Fruit fly (Drosophila melanogaster) whole organism, pupa: Measurements from ENCODE around the gene OS9.

Experiments used
- CG14655 ChIP-seq: fragments of 200-800 bp; sonication (Bioruptor generic); optimal IDR thresholded peaks from 3 replicates; lab custom pipeline; 2017; ENCODE audit warnings: mild to moderate bottlenecking, missing biosample characterization, missing genetic modification reagents, missing genetic modification characterization
- CG17806 ChIP-seq: fragments of 200-800 bp; sonication (Bioruptor generic); optimal IDR thresholded peaks from 2 replicates; lab custom pipeline; 2018; ENCODE audit warnings: missing biosample characterization, mild to moderate bottlenecking, missing genetic modification characterization, moderate library complexity
- CG32121 ChIP-seq: fragments of 200-800 bp; sonication (Bioruptor generic); IDR thresholded peaks from 2 replicates; pipeline ENCODE4 v1.3.6; 2022; ENCODE audit warnings: missing biosample characterization, missing genetic modification characterization
- CG8301 ChIP-seq: fragments of 200-800 bp; sonication (Bioruptor generic); optimal IDR thresholded peaks from 2 replicates; lab custom pipeline; 2018; ENCODE audit warnings: missing biosample characterization, mild to moderate bottlenecking, missing genetic modification characterization
- CG9948 ChIP-seq: fragments of 200-800 bp; sonication (Bioruptor generic); optimal IDR thresholded peaks from 2 replicates; lab custom pipeline; 2018; ENCODE audit warnings: missing biosample characterization, mild to moderate bottlenecking, missing genetic modification characterization, moderate library complexity
- D1 ChIP-seq: fragments of 200-800 bp; sonication (Bioruptor generic); optimal IDR thresholded peaks from 2 replicates; lab custom pipeline; 2018; ENCODE audit warnings: missing biosample characterization, mild to moderate bottlenecking, missing genetic modification characterization, moderate library complexity
- Pif1A ChIP-seq: fragments of 200-800 bp; sonication (Bioruptor generic); optimal IDR thresholded peaks from 3 replicates; lab custom pipeline; 2016; ENCODE audit warnings: missing biosample characterization, missing genetic modification characterization
- rn ChIP-seq: fragments of 200-800 bp; sonication (Bioruptor generic); IDR thresholded peaks from 2 replicates; pipeline ENCODE4 v1.3.6; 2022; ENCODE audit warnings: missing biosample characterization, missing genetic modification characterization

- TF ChIP-seq D1, result no peak
- no peak for TF ChIP-seq CG9948 (tag; lab: Kevin White, UChicago)
- TF ChIP-seq CG14655 (GFP tag; lab: Kevin White, UChicago), result no peak
- no peak for TF ChIP-seq Pif1A
- no peak for TF ChIP-seq CG17806 (tag; lab: Kevin White, UChicago)
- no peak for TF ChIP-seq CG32121 (GFP tag; lab: Robert Waterston, UW)
- no peak for TF ChIP-seq CG8301 (tag; lab: Kevin White, UChicago)
- TF ChIP-seq rn (GFP tag; lab: Robert Waterston, UW), result no peak
Observed at dm6 chr2L:19932523-19932922, 33.8 kb downstream of the OS9 start.
